Worm (Caenorhabditis elegans): ENCODE results near the gene Y51A2A.6.
"Not testable (repeated sequence)": the region's sequence is repeated elsewhere in the genome, so short reads cannot be mapped to it uniquely, and the experiment has no call there.

Y51A2A.6 gene

ce11 chrV:18302414-18302813, at the start of gene Y51A2A.6:
Gene Y51A2A.6 (plus strand): TSS chrV:18302714.
- TF ChIP-seq zfh-2 (GFP tag; conservative IDR thresholded peaks at IDR 0.05); hsf-1 (GFP tag; IDR thresholded peaks at IDR 0.05); tlf-1 (GFP tag; optimal IDR thresholded peaks at IDR 0.05): not testable (repeated sequence)

ce11 chrV:18253494-18253893, 49.0 kb upstream of the Y51A2A.6 start, which contains the start of gene R10E8.2:
Gene R10E8.2 (plus strand): TSS chrV:18253794.
- TF ChIP-seq K12H6.12 (tag; optimal IDR thresholded peaks at IDR 0.05): no peak
- TF ChIP-seq snpc-1.3 (tag; optimal IDR thresholded peaks at IDR 0.05; ENCODE audit: insufficient read depth): no peak
- no peak for TF ChIP-seq K11D2.4 (GFP tag; IDR thresholded peaks at IDR 0.05)
- no peak for TF ChIP-seq Y67H2A.10 (GFP tag; conservative IDR thresholded peaks at IDR 0.05)
- no peak for TF ChIP-seq sptf-2 (GFP tag; optimal IDR thresholded peaks at IDR 0.05)
- TF ChIP-seq C17E4.6 (GFP tag; IDR thresholded peaks at IDR 0.05): no peak
- no peak for TF ChIP-seq hlh-12 (tag; optimal IDR thresholded peaks at IDR 0.05)
- TF ChIP-seq nfyb-1 (GFP tag; IDR thresholded peaks at IDR 0.05): no peak
- no peak for TF ChIP-seq unc-130 (GFP tag; optimal IDR thresholded peaks at IDR 0.05)
- no peak for TF ChIP-seq ccch-3 (GFP tag; optimal IDR thresholded peaks at IDR 0.05)
- no peak for TF ChIP-seq lin-54 (GFP tag; optimal IDR thresholded peaks at IDR 0.05)
- TF ChIP-seq aptf-3 (GFP tag; IDR thresholded peaks at IDR 0.05): no peak
- no peak for TF ChIP-seq Y53F4B.3 (GFP tag; IDR thresholded peaks at IDR 0.05)
- TF ChIP-seq ztf-18 (tag; optimal IDR thresholded peaks at IDR 0.05): no peak
- no peak for TF ChIP-seq Y56A3A.18 (GFP tag; IDR thresholded peaks at IDR 0.05)

- TF ChIP-seq B0261.1 (tag; optimal IDR thresholded peaks at IDR 0.05): no peak
- TF ChIP-seq die-1 (tag; optimal IDR thresholded peaks at IDR 0.05): no peak
- no peak for TF ChIP-seq ceh-79 (tag; optimal IDR thresholded peaks at IDR 0.05)
- TF ChIP-seq unc-130 (GFP tag; optimal IDR thresholded peaks at IDR 0.05): no peak
- no peak for TF ChIP-seq F10E7.11 (tag; optimal IDR thresholded peaks at IDR 0.05)
- no peak for TF ChIP-seq hmg-1.2 (GFP tag; IDR thresholded peaks at IDR 0.05)
These were observed 48.0 kb upstream of the Y51A2A.6 start, which contains the start of gene R10E8.5 for ce11 chrV:18254483-18254882. Gene R10E8.5 (plus strand): TSS chrV:18254783.

- TF ChIP-seq madf-3 (GFP tag; IDR thresholded peaks at IDR 0.05): no peak
- TF ChIP-seq Y53G8AR.9 (GFP tag; conservative IDR thresholded peaks at IDR 0.05): no peak
- no peak for TF ChIP-seq cebp-2 (GFP tag; IDR thresholded peaks at IDR 0.05)
- TF ChIP-seq nfya-1 (tag; optimal IDR thresholded peaks at IDR 0.05; ENCODE audit: borderline replicate concordance, insufficient read depth): no peak
- TF ChIP-seq Y53F4B.3 (GFP tag; IDR thresholded peaks at IDR 0.05): no peak
- no peak for TF ChIP-seq atf-7 (tag; optimal IDR thresholded peaks at IDR 0.05)
These were observed 37.0 kb upstream of the Y51A2A.6 start for ce11 chrV:18265514-18265913.

ce11 chrV:18266238-18266637, 36.3 kb upstream of the Y51A2A.6 start, which contains the start of gene R10E8.6:
Gene R10E8.6 (minus strand): TSS chrV:18266391.
- TF ChIP-seq nhr-80 (tag; optimal IDR thresholded peaks at IDR 0.05): peak; percentile 48
- TF ChIP-seq T07F8.4 (tag; optimal IDR thresholded peaks at IDR 0.05): no peak

ce11 chrV:18268744-18269143, 33.8 kb upstream of the Y51A2A.6 start, which contains the start of gene fbxa-213:
Gene fbxa-213 (minus strand): TSS chrV:18268844.
- no peak for TF ChIP-seq nhr-27 (tag; optimal IDR thresholded peaks at IDR 0.05)
- no peak for TF ChIP-seq madf-10 (tag; optimal IDR thresholded peaks at IDR 0.05)
- no peak for TF ChIP-seq hlh-12 (tag; optimal IDR thresholded peaks at IDR 0.05)
- TF ChIP-seq K12H6.12 (tag; optimal IDR thresholded peaks at IDR 0.05): no peak
- no peak for TF ChIP-seq B0336.3 (GFP tag; IDR thresholded peaks at IDR 0.05)
- no peak for TF ChIP-seq ztf-25 (GFP tag; IDR thresholded peaks at IDR 0.05)
- TF ChIP-seq lin-54 (GFP tag; optimal IDR thresholded peaks at IDR 0.05): no peak
- TF ChIP-seq snpc-1.1 (tag; optimal IDR thresholded peaks at IDR 0.05; ENCODE audit: insufficient read depth): no peak
- no peak for TF ChIP-seq egl-18 (GFP tag; IDR thresholded peaks at IDR 0.05)
- no peak for TF ChIP-seq Y79H2A.3 (GFP tag; conservative IDR thresholded peaks at IDR 0.05)
- no peak for TF ChIP-seq hrde-1 (tag; optimal IDR thresholded peaks at IDR 0.05; ENCODE audit: borderline replicate concordance)
- TF ChIP-seq xnd-1 (tag; optimal IDR thresholded peaks at IDR 0.05): no peak
- TF ChIP-seq F55B11.4 (tag; optimal IDR thresholded peaks at IDR 0.05; ENCODE audit: borderline replicate concordance, insufficient read depth): no peak
